Worm (Caenorhabditis elegans): Measurements from ENCODE around the gene nspb-4.

The nspb-4 gene

DNA sequence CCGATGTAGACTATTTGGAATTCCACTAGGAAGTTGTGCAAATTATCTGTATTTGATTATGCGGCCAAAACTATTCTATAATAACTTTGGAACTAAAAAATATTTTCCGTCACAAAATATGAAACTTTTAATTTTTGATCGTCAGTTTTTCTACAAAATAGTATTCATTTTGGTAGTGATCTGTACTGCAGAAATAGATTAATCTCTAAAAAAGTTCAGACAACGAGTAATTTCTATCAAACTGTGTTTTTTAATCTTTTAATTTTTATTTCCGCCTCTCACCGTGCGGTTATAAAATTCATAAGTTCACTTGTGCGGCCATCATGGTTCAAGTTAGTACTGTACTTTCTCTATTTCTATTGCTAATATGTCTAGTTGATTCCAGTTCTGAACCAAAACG, 40.2 kb downstream of the nspb-4 start, which contains the start of gene C01B10.7:
Gene C01B10.7, plus strand, starts transcription at position 301 of the 400 bp plus-strand sequence.
- TF ChIP-seq sptf-1 (tag; optimal IDR thresholded peaks at IDR 0.05) (no peak), drap-1 (GFP tag; optimal IDR thresholded peaks at IDR 0.05) (no peak), blmp-1 (tag; optimal IDR thresholded peaks at IDR 0.05) (no peak), elt-3 (tag; optimal IDR thresholded peaks at IDR 0.05) (no peak), hlh-1 (tag; optimal IDR thresholded peaks at IDR 0.05) (no peak), nhr-237 (tag; optimal IDR thresholded peaks at IDR 0.05) (no peak), lsy-2 (tag; optimal IDR thresholded peaks at IDR 0.05) (no peak), ceh-83 (GFP tag; optimal IDR thresholded peaks at IDR 0.05) (no peak), mep-1 (tag; optimal IDR thresholded peaks at IDR 0.05) (no peak), ces-1 (GFP tag; optimal IDR thresholded peaks at IDR 0.05) (no peak), flh-1 (GFP tag; optimal IDR thresholded peaks at IDR 0.05) (no peak), M03D4.4 (tag; optimal IDR thresholded peaks at IDR 0.05) (no peak), tbx-8 (GFP tag; optimal IDR thresholded peaks at IDR 0.05) (no peak)

- no peak for TF ChIP-seq sem-2 (GFP tag; optimal IDR thresholded peaks at IDR 0.05)
- no peak for TF ChIP-seq ceh-43 (GFP tag; optimal IDR thresholded peaks at IDR 0.05)
Observed at ce11 chrIV:6639880-6640279, 41.9 kb downstream of the nspb-4 start, which contains the start of gene C01B10.6. Gene C01B10.6 (plus strand): TSS chrIV:6640180.

DNA sequence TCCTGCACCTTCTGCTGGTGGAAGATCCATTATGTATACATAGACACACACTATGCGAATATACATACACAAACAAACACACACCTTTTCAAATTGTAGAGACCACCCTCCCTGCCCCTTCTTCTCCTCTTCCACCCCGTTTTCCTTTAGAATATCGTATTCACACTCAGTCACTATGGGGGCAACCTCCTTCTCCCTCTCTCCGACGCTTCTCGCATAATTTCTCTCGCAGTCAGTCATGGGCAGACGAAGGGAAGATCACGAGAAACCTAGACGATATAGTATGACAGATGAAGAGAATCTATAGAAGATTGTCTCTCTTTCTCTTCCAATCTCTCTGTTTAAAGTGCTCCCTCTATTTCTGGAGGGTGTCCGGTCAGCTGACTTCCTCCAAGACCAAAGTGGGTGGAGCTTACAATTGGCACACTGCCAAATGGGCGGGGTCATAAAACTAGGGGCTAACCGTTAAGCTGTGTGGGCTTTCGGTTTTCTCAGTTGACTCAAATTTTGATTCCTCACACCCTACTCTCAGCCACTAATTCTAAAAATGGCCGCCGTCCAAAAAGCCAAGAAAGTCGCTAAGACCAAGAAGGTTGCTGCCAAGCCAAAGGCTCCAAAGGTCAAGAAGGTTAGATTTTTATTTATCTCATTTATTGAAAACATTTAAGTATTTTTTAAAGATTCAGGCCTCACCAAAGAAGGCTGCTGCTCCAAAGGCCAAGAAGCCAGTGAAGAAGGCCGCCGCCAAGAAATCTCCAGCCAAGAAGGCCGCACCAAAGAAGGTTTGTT, 48.0 kb downstream of the nspb-4 start, which contains the start of gene hil-7:
Gene hil-7, plus strand, starts transcription at position 446 of the 789 bp plus-strand sequence.
- TF ChIP-seq M03D4.4 (tag; optimal IDR thresholded peaks at IDR 0.05) (peak; percentile 28), mep-1 (tag; optimal IDR thresholded peaks at IDR 0.05) (peak; percentile 44), ces-1 (GFP tag; optimal IDR thresholded peaks at IDR 0.05) (peak; percentile 89), sem-2 (GFP tag; optimal IDR thresholded peaks at IDR 0.05) (no peak), mab-5 (tag; optimal IDR thresholded peaks at IDR 0.05) (peak; percentile 73), lin-13 (tag; optimal IDR thresholded peaks at IDR 0.05) (no peak), drap-1 (GFP tag; optimal IDR thresholded peaks at IDR 0.05) (peak; percentile 65), zip-8 (tag; optimal IDR thresholded peaks at IDR 0.05) (no peak), ham-2 (GFP tag; optimal IDR thresholded peaks at IDR 0.05) (peak; percentile 96), tbx-8 (GFP tag; optimal IDR thresholded peaks at IDR 0.05) (no peak), elt-1 (tag; optimal IDR thresholded peaks at IDR 0.05; ENCODE audit: borderline replicate concordance, insufficient read depth) (no peak), pha-4 (tag; optimal IDR thresholded peaks at IDR 0.05) (peak; percentile 93), lsy-2 (tag; optimal IDR thresholded peaks at IDR 0.05) (peak; percentile 74), ceh-43 (GFP tag; optimal IDR thresholded peaks at IDR 0.05) (peak; percentile 34), hlh-1 (tag; optimal IDR thresholded peaks at IDR 0.05) (peak; percentile 90), elt-3 (tag; optimal IDR thresholded peaks at IDR 0.05) (no peak), mls-2 (tag; optimal IDR thresholded peaks at IDR 0.05) (peak; percentile 79), lin-32 (GFP tag; optimal IDR thresholded peaks at IDR 0.05) (peak; percentile 7), nhr-76 (tag; optimal IDR thresholded peaks at IDR 0.05) (no peak), nhr-28 (tag; optimal IDR thresholded peaks at IDR 0.05) (no peak), snpc-4 (tag; optimal IDR thresholded peaks at IDR 0.05) (no peak), unc-39 (tag; optimal IDR thresholded peaks at IDR 0.05) (peak; percentile 79), unc-120 (tag; optimal IDR thresholded peaks at IDR 0.05; ENCODE audit: poor library complexity, severe bottlenecking) (peak; percentile 100), nhr-12 (tag; optimal IDR thresholded peaks at IDR 0.05) (no peak), ceh-83 (GFP tag; optimal IDR thresholded peaks at IDR 0.05) (no peak), ztf-11 (tag; optimal IDR thresholded peaks at IDR 0.05) (peak; percentile 82), unc-62 (GFP tag; optimal IDR thresholded peaks at IDR 0.05) (peak; percentile 88), blmp-1 (tag; optimal IDR thresholded peaks at IDR 0.05) (peak; percentile 29), bed-3 (GFP tag; optimal IDR thresholded peaks at IDR 0.05) (no peak), ceh-39 (tag; optimal IDR thresholded peaks at IDR 0.05) (no peak), sptf-1 (tag; optimal IDR thresholded peaks at IDR 0.05) (peak; percentile 58), nhr-237 (tag; optimal IDR thresholded peaks at IDR 0.05) (peak; percentile 59), cnd-1 (tag; optimal IDR thresholded peaks at IDR 0.05) (peak; percentile 58), flh-1 (GFP tag; optimal IDR thresholded peaks at IDR 0.05) (no peak), nhr-2 (tag; optimal IDR thresholded peaks at IDR 0.05) (peak; percentile 21)

Data from whole organism, mixed stage, embryonic.